Fruit fly (Drosophila melanogaster): ENCODE results near the gene dmrt99B.

Gene dmrt99B

dm6 chr3R:29725577-29726240 lies 33.3 kb downstream of the dmrt99B start, which contains the start of gene Kul (continued):
- TF ChIP-seq CG10431 (GFP tag; optimal IDR thresholded peaks at IDR 0.05) (no peak), Mrtf (GFP tag; IDR thresholded peaks at IDR 0.05) (no peak), CG3847 (GFP tag; IDR thresholded peaks at IDR 0.05) (peak; percentile 43), BEAF-32 (GFP tag; optimal IDR thresholded peaks at IDR 0.05) (peak; percentile 30), jumu (GFP tag; optimal IDR thresholded peaks at IDR 0.05) (peak; percentile 56), wor (GFP tag; IDR thresholded peaks at IDR 0.05) (no peak), CG17912 (GFP tag; optimal IDR thresholded peaks at IDR 0.05) (peak; percentile 1), vvl (GFP tag; IDR thresholded peaks at IDR 0.05) (0 out of 2 replicates have a peak, but pooled peaks have one; percentile 33), ap (GFP tag; IDR thresholded peaks at IDR 0.05) (0 out of 2 replicates have a peak, but pooled peaks have one; percentile 15), MTF-1 (GFP tag; optimal IDR thresholded peaks at IDR 0.05; ENCODE audit: borderline replicate concordance) (no peak), nom (GFP tag; optimal IDR thresholded peaks at IDR 0.05) (peak; percentile 91), CG11504 (tag; optimal IDR thresholded peaks at IDR 0.05) (no peak), CG12659 (GFP tag; optimal IDR thresholded peaks at IDR 0.05) (peak; percentile 55), ewg (GFP tag; optimal IDR thresholded peaks at IDR 0.05) (no peak), CG15514 (GFP tag; optimal IDR thresholded peaks at IDR 0.05) (peak; percentile 45), Myb (GFP tag; optimal IDR thresholded peaks at IDR 0.05) (peak; percentile 88), pzg (GFP tag; optimal IDR thresholded peaks at IDR 0.05) (peak; percentile 82), Atf-2 (GFP tag; optimal IDR thresholded peaks at IDR 0.05) (no peak), HmgD (GFP tag; optimal IDR thresholded peaks at IDR 0.05) (peak; percentile 50), Sin3A (optimal IDR thresholded peaks at IDR 0.05) (peak; percentile 52), pb (GFP tag; optimal IDR thresholded peaks at IDR 0.05) (peak; percentile 47), CG13123 (GFP tag; optimal IDR thresholded peaks at IDR 0.05) (no peak), Bgb (GFP tag; IDR thresholded peaks at IDR 0.05; ENCODE audit: partially characterized antibody) (peak; percentile 26; the same call in 1 of the 2 replicates), trh (GFP tag; optimal IDR thresholded peaks at IDR 0.05) (no peak), Dp (GFP tag; optimal IDR thresholded peaks at IDR 0.05) (peak; percentile 8), CG34224 (GFP tag; IDR thresholded peaks at IDR 0.05; ENCODE audit: partially characterized antibody) (peak; percentile 47; the same call in 1 of the 3 replicates), mam (GFP tag; optimal IDR thresholded peaks at IDR 0.05) (peak; percentile 36), Sry-δ (GFP tag; optimal IDR thresholded peaks at IDR 0.05) (peak; percentile 40), CG7963 (GFP tag; IDR thresholded peaks at IDR 0.05; ENCODE audit: partially characterized antibody) (no peak), dan (GFP tag; IDR thresholded peaks at IDR 0.05) (no peak), kah (GFP tag; optimal IDR thresholded peaks at IDR 0.05) (no peak), Optix (GFP tag; IDR thresholded peaks at IDR 0.05) (no peak), CG4730 (GFP tag; IDR thresholded peaks at IDR 0.05) (no peak), usp (GFP tag; optimal IDR thresholded peaks at IDR 0.05) (no peak), Dip3 (GFP tag; optimal IDR thresholded peaks at IDR 0.05) (no peak), CG7745 (tag; optimal IDR thresholded peaks at IDR 0.05) (no peak), bsh (GFP tag; optimal IDR thresholded peaks at IDR 0.05) (peak; percentile 7 to 40), ham (GFP tag; IDR thresholded peaks at IDR 0.05) (no peak), mirr (GFP tag; optimal IDR thresholded peaks at IDR 0.05) (no peak), grau (tag; optimal IDR thresholded peaks at IDR 0.05) (peak; percentile 48), CG2120 (GFP tag; optimal IDR thresholded peaks at IDR 0.05) (peak; percentile 23), pita (GFP tag; optimal IDR thresholded peaks at IDR 0.05) (peak; percentile 50), ara (GFP tag; IDR thresholded peaks at IDR 0.05) (0 out of 2 replicates have a peak, but pooled peaks have one; percentile 16), CG4617 (GFP tag; optimal IDR thresholded peaks at IDR 0.05; ENCODE audit: borderline replicate concordance) (peak; percentile 5), zf30C (GFP tag; optimal IDR thresholded peaks at IDR 0.05) (no peak), CG32772 (GFP tag; IDR thresholded peaks at IDR 0.05) (peak; percentile 72), CG11398 (GFP tag; optimal IDR thresholded peaks at IDR 0.05) (peak; percentile 12), Dref (GFP tag; IDR thresholded peaks at IDR 0.05) (peak; percentile 45), Xrp1 (GFP tag; IDR thresholded peaks at IDR 0.05) (no peak), emc (GFP tag; optimal IDR thresholded peaks at IDR 0.05) (no peak)

Data from whole organism, embryonic.